Worm (Caenorhabditis elegans) whole organism, late embryonic: ENCODE results near the gene fat-3.

Experiments
- dve-1 ChIP-seq: sonication (generic microtip); optimal IDR thresholded peaks from 2 replicates; lab custom pipeline; 2017; ENCODE audit warnings: antibody characterized with exemption, mild to moderate bottlenecking, missing genetic modification characterization, missing compliant biosample characterization
- ets-4 ChIP-seq: sonication (generic microtip); optimal IDR thresholded peaks from 2 replicates; lab custom pipeline; 2016; ENCODE audit warnings: missing genetic modification characterization, missing compliant biosample characterization
- hlh-8 ChIP-seq: sonication (generic microtip); optimal IDR thresholded peaks from 2 replicates; lab custom pipeline; 2016; ENCODE audit warnings: missing genotype, missing genetic modification characterization, missing compliant biosample characterization
- lin-11 ChIP-seq: fragments of 200-800 bp; sonication (Bioruptor generic); optimal IDR thresholded peaks from 2 replicates; lab custom pipeline; 2018; ENCODE audit warnings: mild to moderate bottlenecking, missing genetic modification characterization, missing compliant biosample characterization
- pax-1 ChIP-seq: fragments of 150-350 bp; optimal IDR thresholded peaks from 2 replicates; lab custom pipeline; 2014; ENCODE audit warnings: missing biosample characterization, missing genetic modification characterization
- tbx-7 ChIP-seq: sonication (generic microtip); optimal IDR thresholded peaks from 2 replicates; lab custom pipeline; 2016; ENCODE audit warnings: missing genotype, missing genetic modification characterization, missing compliant biosample characterization

- TF ChIP-seq pax-1 (tag; lab: Kevin White, UChicago) (no peak), lin-11 (tag; lab: Kevin White, UChicago) (no peak), dve-1 (tag; lab: Kevin White, UChicago) (no peak), tbx-7 (tag; lab: Kevin White, UChicago) (no peak), hlh-8 (tag; lab: Kevin White, UChicago) (no peak), ets-4 (no peak)
Measured at ce11 chrIV:9810633-9811032, 7.8 kb downstream of the fat-3 start, which contains the start of gene dct-15.
